Fruit fly (Drosophila melanogaster) whole organism, embryonic: ENCODE results near the gene obe.
A peak's percentile ranks its signal among the peaks of the same experiment; 100 is the strongest.

Experiments
- ATbp ChIP-seq: fragments of 200-800 bp; sonication (Bioruptor generic); optimal IDR thresholded peaks from 2 replicates; lab custom pipeline; 2017; ENCODE audit warnings: missing biosample characterization, mild to moderate bottlenecking, missing genetic modification characterization, missing genetic modification reagents
- Aef1 ChIP-seq: fragments of 200-800 bp; sonication (Bioruptor generic); IDR thresholded peaks from 3 replicates; pipeline ENCODE4 v1.3.6; 2022; ENCODE audit warnings: missing biosample characterization, missing genetic modification characterization
- B-H1 ChIP-seq: fragments of 200-800 bp; sonication (Bioruptor generic); IDR thresholded peaks from 3 replicates; pipeline ENCODE4 v1.3.6; 2022; ENCODE audit warnings: missing biosample characterization, missing genetic modification characterization
- Bgb ChIP-seq: fragments of 200-800 bp; sonication (Bioruptor generic); IDR thresholded peaks from 2 replicates; pipeline ENCODE4 v1.3.6; 2022; ENCODE audit warnings: missing biosample characterization, missing genetic modification characterization; ENCODE audit not compliant: partially characterized antibody
- CG10209 ChIP-seq: fragments of 200-800 bp; sonication (Bioruptor generic); optimal IDR thresholded peaks from 3 replicates; lab custom pipeline; 2017; ENCODE audit warnings: missing biosample characterization, mild to moderate bottlenecking, missing genetic modification characterization, missing genetic modification reagents
- CG1024 ChIP-seq: fragments of 200-800 bp; sonication (Bioruptor generic); IDR thresholded peaks from 2 replicates; pipeline ENCODE4 v1.3.6; 2022; ENCODE audit warnings: missing biosample characterization, missing genetic modification characterization
- CG11093 ChIP-seq: fragments of 200-800 bp; sonication (Bioruptor generic); IDR thresholded peaks from 3 replicates; pipeline ENCODE4 v1.3.6; 2022; ENCODE audit warnings: missing biosample characterization, missing genetic modification characterization
- CG11456 ChIP-seq: fragments of 200-800 bp; sonication (Bioruptor generic); IDR thresholded peaks from 3 replicates; pipeline ENCODE4 v1.3.6; 2022; ENCODE audit warnings: missing biosample characterization, missing genetic modification characterization
- CG15696 ChIP-seq: fragments of 200-800 bp; sonication (Bioruptor generic); optimal IDR thresholded peaks from 2 replicates; lab custom pipeline; 2019; ENCODE audit warnings: missing biosample characterization, mild to moderate bottlenecking, missing genetic modification characterization, moderate library complexity
- CG18764 ChIP-seq: fragments of 200-800 bp; sonication (Bioruptor generic); optimal IDR thresholded peaks from 3 replicates; lab custom pipeline; 2016; ENCODE audit warnings: missing biosample characterization, missing genetic modification characterization
- CG4404 ChIP-seq: fragments of 200-800 bp; sonication (Bioruptor generic); IDR thresholded peaks from 2 replicates; pipeline ENCODE4 v1.3.6; 2022; ENCODE audit warnings: missing biosample characterization, missing genetic modification characterization
- CG5180 ChIP-seq: fragments of 200-800 bp; sonication (Bioruptor generic); optimal IDR thresholded peaks from 3 replicates; lab custom pipeline; 2017; ENCODE audit warnings: missing biosample characterization, missing genetic modification characterization, mild to moderate bottlenecking, moderate library complexity, missing genetic modification reagents
- CG6683 ChIP-seq: fragments of 200-800 bp; sonication (Bioruptor generic); optimal IDR thresholded peaks from 2 replicates; lab custom pipeline; 2017; ENCODE audit warnings: missing biosample characterization, mild to moderate bottlenecking, missing genetic modification characterization, missing genetic modification reagents
- CG9797 ChIP-seq: fragments of 200-800 bp; sonication (Bioruptor generic); optimal IDR thresholded peaks from 3 replicates; lab custom pipeline; 2018; ENCODE audit warnings: missing biosample characterization, mild to moderate bottlenecking, missing genetic modification characterization
- Deaf1 ChIP-seq: fragments of 200-800 bp; optimal IDR thresholded peaks from 3 replicates; lab custom pipeline; 2019; ENCODE audit warnings: missing biosample characterization, mild to moderate bottlenecking, missing genetic modification characterization, moderate library complexity
- Dek ChIP-seq: fragments of 200-800 bp; sonication (Bioruptor generic); optimal IDR thresholded peaks from 3 replicates; lab custom pipeline; 2019; ENCODE audit warnings: missing biosample characterization, mild to moderate bottlenecking, missing genetic modification characterization, moderate library complexity
- Dfd ChIP-seq, 2 experiments: fragments of >200 bp; optimal IDR thresholded peaks; 2 replicates each; lab custom pipeline; 2017; ENCODE audit warnings: missing biosample characterization in 2 of 2, missing genetic modification characterization in 2 of 2
- Eip74EF ChIP-seq, 2 experiments: fragments of 200-800 bp in 1 of 2; fragments of >200 bp in 1 of 2; sonication (Bioruptor generic) in 1 of 2; optimal IDR thresholded peaks; 2 replicates each; lab custom pipeline; 2017 to 2019; ENCODE audit warnings: missing biosample characterization in 2 of 2, missing genetic modification characterization in 2 of 2, mild to moderate bottlenecking in 1 of 2, moderate library complexity in 1 of 2
- Hand ChIP-seq: fragments of 200-800 bp; sonication (Bioruptor generic); optimal IDR thresholded peaks from 2 replicates; lab custom pipeline; 2017; ENCODE audit warnings: mild to moderate bottlenecking, missing biosample characterization, missing genetic modification reagents, missing genetic modification characterization
- Hr39 ChIP-seq: fragments of >200 bp; optimal IDR thresholded peaks from 2 replicates; lab custom pipeline; 2017
- Hsf ChIP-seq: fragments of 200-800 bp; sonication (Bioruptor generic); optimal IDR thresholded peaks from 3 replicates; lab custom pipeline; 2016; ENCODE audit warnings: missing biosample characterization, missing genetic modification characterization
- Mrtf ChIP-seq: fragments of 200-800 bp; sonication (Bioruptor generic); IDR thresholded peaks from 3 replicates; pipeline ENCODE4 v1.3.6; 2022; ENCODE audit warnings: missing biosample characterization, missing genetic modification characterization
- Oli ChIP-seq: fragments of 200-800 bp; sonication (Bioruptor generic); optimal IDR thresholded peaks from 2 replicates; lab custom pipeline; 2018; ENCODE audit warnings: missing biosample characterization, mild to moderate bottlenecking, missing genetic modification characterization, moderate library complexity
- Optix ChIP-seq: fragments of 200-800 bp; sonication (Bioruptor generic); IDR thresholded peaks from 3 replicates; pipeline ENCODE4 v1.3.6; 2022; ENCODE audit warnings: missing biosample characterization, missing genetic modification characterization
- PHDP ChIP-seq: fragments of 200-800 bp; sonication (Bioruptor generic); optimal IDR thresholded peaks from 3 replicates; lab custom pipeline; 2018; ENCODE audit warnings: missing biosample characterization, mild to moderate bottlenecking, missing genetic modification characterization, moderate library complexity
- Scr ChIP-seq: fragments of 200-800 bp; sonication (Bioruptor generic); IDR thresholded peaks from 2 replicates; pipeline ENCODE4 v1.3.6; 2022; ENCODE audit warnings: missing biosample characterization, missing genetic modification characterization; ENCODE audit not compliant: partially characterized antibody
- TFAM ChIP-seq: fragments of 200-800 bp; sonication (Bioruptor generic); optimal IDR thresholded peaks from 2 replicates; lab custom pipeline; 2017; ENCODE audit warnings: missing biosample characterization, missing genetic modification characterization, inconsistent platforms
- Trl ChIP-seq, 3 experiments: fragments of >200 bp in 2 of 3; fragments of 200-800 bp in 1 of 3; sonication (Bioruptor generic) in 1 of 3; optimal IDR thresholded peaks; 2 replicates in 1 of 3; 3 replicates in 2 of 3; lab custom pipeline; 2016 to 2017; ENCODE audit warnings: missing biosample characterization in 1 of 3, missing genetic modification characterization in 1 of 3
- abd-A ChIP-seq: fragments of 200-800 bp; sonication (Bioruptor generic); optimal IDR thresholded peaks from 3 replicates; lab custom pipeline; 2019; ENCODE audit warnings: missing biosample characterization, mild to moderate bottlenecking, missing genetic modification characterization, moderate library complexity
- bigmax ChIP-seq: fragments of 200-800 bp; sonication (Bioruptor generic); optimal IDR thresholded peaks from 2 replicates; lab custom pipeline; 2018; ENCODE audit warnings: missing biosample characterization, mild to moderate bottlenecking, missing genetic modification characterization
- danr ChIP-seq: fragments of 200-800 bp; sonication (Bioruptor generic); IDR thresholded peaks from 2 replicates; pipeline ENCODE4 v1.3.6; 2022; ENCODE audit warnings: missing biosample characterization, missing genetic modification characterization
- gce ChIP-seq: fragments of 200-800 bp; sonication (Bioruptor generic); IDR thresholded peaks from 3 replicates; pipeline ENCODE4 v1.3.6; 2022; ENCODE audit warnings: missing biosample characterization, missing genetic modification characterization
- gcm2 ChIP-seq: fragments of 200-800 bp; sonication (Bioruptor generic); optimal IDR thresholded peaks from 2 replicates; lab custom pipeline; 2016; ENCODE audit warnings: missing biosample characterization, missing genetic modification characterization
- hkb ChIP-seq, 2 experiments: fragments of 200-800 bp in 1 of 2; fragments of >200 bp in 1 of 2; sonication (Bioruptor generic) in 1 of 2; IDR thresholded peaks in 1 of 2; optimal IDR thresholded peaks in 1 of 2; 2 replicates each; pipeline versions ENCODE4 v1.3.6 to Lab custom; 2017 to 2022; ENCODE audit warnings: missing biosample characterization in 1 of 2, missing genetic modification characterization in 1 of 2
- insv ChIP-seq, 2 experiments: fragments of 200-800 bp; sonication (Bioruptor generic); optimal IDR thresholded peaks; 3 replicates each; lab custom pipeline; 2016 to 2018; ENCODE audit warnings: missing biosample characterization in 2 of 2, missing genetic modification characterization in 2 of 2
- kah ChIP-seq: fragments of 200-800 bp; sonication (Bioruptor generic); optimal IDR thresholded peaks from 2 replicates; lab custom pipeline; 2018; ENCODE audit warnings: missing biosample characterization, mild to moderate bottlenecking, missing genetic modification characterization
- klu ChIP-seq: fragments of 200-800 bp; sonication (Bioruptor generic); IDR thresholded peaks from 2 replicates; pipeline ENCODE4 v1.3.6; 2022; ENCODE audit warnings: missing biosample characterization, missing genetic modification characterization
- lbe ChIP-seq: fragments of 200-800 bp; sonication (Bioruptor generic); optimal IDR thresholded peaks from 2 replicates; lab custom pipeline; 2016; ENCODE audit warnings: missing biosample characterization, mild to moderate bottlenecking, missing genetic modification characterization
- mam ChIP-seq: fragments of 200-800 bp; sonication (Bioruptor generic); optimal IDR thresholded peaks from 3 replicates; lab custom pipeline; 2016; ENCODE audit warnings: missing biosample characterization, missing genetic modification characterization
- nom ChIP-seq: fragments of 200-800 bp; sonication (Bioruptor generic); optimal IDR thresholded peaks from 2 replicates; lab custom pipeline; 2017; ENCODE audit warnings: missing biosample characterization, missing genetic modification characterization, mild to moderate bottlenecking, moderate library complexity, missing genetic modification reagents
- odd ChIP-seq: fragments of 200-800 bp; sonication (Bioruptor generic); optimal IDR thresholded peaks from 2 replicates; lab custom pipeline; 2017; ENCODE audit warnings: missing biosample characterization, mild to moderate bottlenecking, missing genetic modification characterization
- onecut ChIP-seq: fragments of 200-800 bp; sonication (Bioruptor generic); IDR thresholded peaks from 2 replicates; pipeline ENCODE4 v1.3.6; 2022; ENCODE audit warnings: missing biosample characterization, missing genetic modification characterization
- rib ChIP-seq: fragments of 200-800 bp; sonication (Bioruptor generic); IDR thresholded peaks from 2 replicates; pipeline ENCODE4 v1.3.6; 2022; ENCODE audit warnings: missing biosample characterization, missing genetic modification characterization
- scrt ChIP-seq: fragments of 200-800 bp; sonication (Bioruptor generic); optimal IDR thresholded peaks from 2 replicates; lab custom pipeline; 2018; ENCODE audit warnings: missing biosample characterization, mild to moderate bottlenecking, missing genetic modification characterization, moderate library complexity
- sob ChIP-seq: fragments of 200-800 bp; sonication (Bioruptor generic); IDR thresholded peaks from 2 replicates; pipeline ENCODE4 v1.3.6; 2022; ENCODE audit warnings: missing biosample characterization, missing genetic modification characterization
- sug ChIP-seq: fragments of 200-800 bp; optimal IDR thresholded peaks from 2 replicates; lab custom pipeline; 2019; ENCODE audit warnings: missing biosample characterization, mild to moderate bottlenecking, missing genetic modification characterization, moderate library complexity
- unc-4 ChIP-seq: fragments of 200-800 bp; sonication (Bioruptor generic); IDR thresholded peaks from 2 replicates; pipeline ENCODE4 v1.3.6; 2022; ENCODE audit warnings: missing biosample characterization, missing genetic modification characterization; ENCODE audit not compliant: partially characterized antibody

Gene obe

DNA sequence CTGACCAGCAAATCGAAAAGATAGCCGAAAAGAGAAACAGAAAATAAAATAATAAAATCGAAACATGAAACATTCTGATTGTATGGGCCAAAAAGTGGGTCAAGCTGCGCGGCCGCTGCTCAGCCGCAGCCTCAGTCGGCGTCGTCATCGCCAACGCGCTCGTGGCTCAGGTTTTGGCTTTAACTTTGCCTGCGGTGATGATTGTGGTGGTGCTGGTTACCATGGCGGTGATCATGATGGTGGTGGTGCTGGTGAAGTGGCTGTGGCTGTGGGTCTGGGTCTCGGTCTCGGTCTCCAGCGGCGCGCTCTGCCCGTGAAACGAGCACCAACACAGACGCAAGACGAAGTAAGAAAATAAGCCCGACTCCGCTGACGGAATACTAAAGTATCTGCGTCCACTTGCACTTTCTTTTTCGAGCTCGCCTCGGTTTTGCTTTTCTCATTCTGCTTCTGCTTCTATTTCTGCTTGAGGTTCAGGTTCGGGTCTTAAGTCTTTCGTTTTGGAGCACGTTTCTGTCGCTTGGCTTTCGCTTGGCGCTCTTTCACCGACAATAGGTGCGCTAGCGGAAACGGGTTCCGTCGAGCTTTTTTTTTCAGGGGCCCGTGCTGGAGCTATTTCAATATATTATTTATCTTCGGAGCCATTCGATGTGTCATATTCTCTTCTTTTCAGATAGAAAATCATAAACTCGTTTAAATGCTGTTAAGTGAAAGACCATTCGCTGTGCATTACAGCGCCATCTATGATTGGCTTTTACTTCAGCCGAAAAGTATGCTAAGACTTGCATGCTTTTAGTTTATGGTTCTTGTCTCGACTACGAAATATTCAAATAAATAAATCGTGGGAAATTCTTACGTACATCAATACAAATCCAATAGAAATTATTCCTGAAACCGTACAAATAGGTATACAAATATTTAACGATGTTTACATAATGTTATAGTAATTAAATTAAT is 48.1 kb upstream of the obe start (continued):
- TF ChIP-seq ATbp (GFP tag; lab: Kevin White, UChicago) (no peak), odd (GFP tag; lab: Kevin White, UChicago) (no peak), CG11093 (GFP tag; lab: Robert Waterston, UW) (no peak), PHDP (tag; lab: Kevin White, UChicago) (no peak), Eip74EF (GFP tag; optimal IDR thresholded peaks at IDR 0.05; lab: Kevin White, UChicago) (no peak), Hr39 (no peak), onecut (GFP tag; lab: Robert Waterston, UW) (no peak), abd-A (tag; lab: Kevin White, UChicago) (peak; percentile 38), CG18764 (GFP tag; lab: Kevin White, UChicago) (no peak), CG15696 (tag; lab: Kevin White, UChicago) (peak; percentile 22), Bgb (GFP tag; lab: Robert Waterston, UW) (0 out of 2 replicates have a peak, but pooled peaks have one; percentile 13), B-H1 (GFP tag; lab: Robert Waterston, UW) (no peak), Mrtf (no peak), CG10209 (GFP tag; lab: Kevin White, UChicago) (no peak), hkb (optimal IDR thresholded peaks at IDR 0.05; lab: Kevin White, UChicago) (no peak), hkb (GFP tag; IDR thresholded peaks at IDR 0.05; lab: Robert Waterston, UW) (0 out of 2 replicates have a peak, but pooled peaks have one; percentile 20), lbe (GFP tag; lab: Kevin White, UChicago) (no peak), scrt (GFP tag; lab: Kevin White, UChicago) (no peak), CG11456 (GFP tag; lab: Robert Waterston, UW) (peak; percentile 34; the same call in 1 of the 3 replicates), Deaf1 (peak; percentile 26), danr (GFP tag; lab: Robert Waterston, UW) (no peak), gcm2 (GFP tag; lab: Kevin White, UChicago) (no peak), kah (no peak), CG4404 (GFP tag; lab: Robert Waterston, UW) (no peak), CG9797 (GFP tag; lab: Kevin White, UChicago) (no peak), Trl (optimal IDR thresholded peaks at IDR 0.05; lab: Kevin White, UChicago) (no peak), Trl (GFP tag; optimal IDR thresholded peaks at IDR 0.05; lab: Kevin White, UChicago) (no peak), CG6683 (GFP tag; lab: Kevin White, UChicago) (no peak), Hand (GFP tag; lab: Kevin White, UChicago) (no peak), TFAM (no peak), sug (tag; lab: Kevin White, UChicago) (no peak), klu (no peak), Scr (peak; percentile 11; the same call in 1 of the 2 replicates), nom (GFP tag; lab: Kevin White, UChicago) (no peak), Dek (tag; lab: Kevin White, UChicago) (no peak), mam (GFP tag; lab: Kevin White, UChicago) (no peak), rib (no peak), unc-4 (GFP tag; lab: Robert Waterston, UW) (no peak), Aef1 (GFP tag; lab: Robert Waterston, UW) (no peak), Hsf (peak; percentile 24), insv (GFP tag; optimal IDR thresholded peaks at IDR 0.05; lab: Kevin White, UChicago) (peak in 1 of 2 experiments; percentile 53), gce (GFP tag; lab: Robert Waterston, UW) (no peak), Dfd (GFP tag; optimal IDR thresholded peaks at IDR 0.05; lab: Kevin White, UChicago) (no peak), sob (GFP tag; lab: Robert Waterston, UW) (no peak), Oli (no peak), Optix (GFP tag; lab: Robert Waterston, UW) (no peak), CG5180 (GFP tag; lab: Kevin White, UChicago) (no peak), bigmax (no peak), CG1024 (GFP tag; lab: Robert Waterston, UW) (no peak)
